Worm (Caenorhabditis elegans) whole organism, early embryonic: Measurements from ENCODE around the gene oac-21.

Source experiments
- F13C5.2 ChIP-seq: sonication (generic microtip); optimal IDR thresholded peaks from 2 replicates; lab custom pipeline; 2017; ENCODE audit warnings: mild to moderate bottlenecking, missing genetic modification characterization, inconsistent platforms, missing compliant biosample characterization
- ama-1 ChIP-seq: fragments of 150-350 bp; optimal IDR thresholded peaks from 2 replicates; lab custom pipeline; 2014
- ceh-36 ChIP-seq: sonication (generic microtip); optimal IDR thresholded peaks from 2 replicates; lab custom pipeline; 2016; ENCODE audit warnings: missing genetic modification characterization, inconsistent platforms, missing compliant biosample characterization
- ets-7 ChIP-seq: sonication (generic microtip); optimal IDR thresholded peaks from 2 replicates; lab custom pipeline; 2016; ENCODE audit warnings: missing genotype, missing genetic modification characterization, missing compliant biosample characterization
- hmbx-1 ChIP-seq: sonication (generic microtip); optimal IDR thresholded peaks from 2 replicates; lab custom pipeline; 2016; ENCODE audit warnings: mild to moderate bottlenecking, missing genetic modification characterization, missing compliant biosample characterization
- pes-1 ChIP-seq: fragments of 200-800 bp; sonication (Bioruptor generic); IDR thresholded peaks from 2 replicates; pipeline ENCODE4 v1.3.6; 2022; ENCODE audit warnings: missing genetic modification reagents, missing genetic modification characterization, missing compliant biosample characterization
- tbx-11 ChIP-seq: fragments of 200-800 bp; sonication (Bioruptor generic); IDR thresholded peaks from 2 replicates; pipeline ENCODE4 v1.3.6; 2022; ENCODE audit warnings: missing genetic modification characterization, missing compliant biosample characterization
- tra-4 ChIP-seq: sonication (generic microtip); optimal IDR thresholded peaks from 2 replicates; lab custom pipeline; 2017; ENCODE audit warnings: missing genetic modification characterization, missing compliant biosample characterization

- TF ChIP-seq ama-1 (no peak), F13C5.2 (no peak), pes-1 (GFP tag; lab: Robert Waterston, UW) (no peak), tbx-11 (GFP tag; lab: Robert Waterston, UW) (no peak), hmbx-1 (no peak), ets-7 (tag; lab: Kevin White, UChicago) (no peak), tra-4 (tag; lab: Kevin White, UChicago) (no peak), ceh-36 (tag; lab: Kevin White, UChicago) (no peak)
These were observed 20.1 kb downstream of the oac-21 start, which contains the start of gene F56D6.13 for ce11 chrIV:3909114-3909513.
